Worm (Caenorhabditis elegans) whole organism, L2 larva: ENCODE results near the gene anoh-2.

ENCODE experiments used
- egl-27 ChIP-seq: sonication (generic microtip); optimal IDR thresholded peaks from 3 replicates; lab custom pipeline; 2017; ENCODE audit warnings: missing biosample characterization, missing genetic modification reagents, missing genetic modification characterization
- lin-13 ChIP-seq: fragments of 150-350 bp; optimal IDR thresholded peaks from 2 replicates; lab custom pipeline; 2014; ENCODE audit warnings: missing biosample characterization, missing genetic modification reagents, missing genetic modification characterization
- nhr-12 ChIP-seq: fragments of 150-350 bp; optimal IDR thresholded peaks from 2 replicates; lab custom pipeline; 2014; ENCODE audit warnings: missing biosample characterization, missing genetic modification characterization
- skn-1 ChIP-seq: sonication (generic microtip); optimal IDR thresholded peaks from 2 replicates; lab custom pipeline; 2017; ENCODE audit warnings: missing biosample characterization, missing genetic modification characterization

DNA sequence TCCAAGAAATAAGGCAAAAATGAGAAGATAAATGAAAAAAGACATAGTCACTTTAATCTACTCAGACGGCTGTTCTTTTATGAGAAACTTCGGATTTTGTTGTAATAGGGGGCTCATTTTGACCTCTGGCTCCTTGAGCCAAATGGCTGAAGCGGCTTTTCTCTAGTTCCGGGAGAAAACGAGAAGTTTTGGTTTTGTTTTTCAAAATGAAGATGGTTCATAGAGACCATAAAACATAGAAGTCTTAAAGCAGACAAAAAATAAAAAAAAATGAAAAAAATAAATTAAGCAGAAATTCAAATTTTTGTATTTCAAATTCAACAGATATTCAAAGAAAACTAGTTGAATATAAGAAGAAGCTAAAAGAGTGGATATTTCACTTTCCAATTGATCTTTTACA, 48.2 kb downstream of the anoh-2 start, which contains the start of gene Y57G11C.41:
- TF ChIP-seq lin-13 (GFP tag; lab: Kevin White, UChicago) (no peak), skn-1 (tag; lab: Kevin White, UChicago) (no peak), egl-27 (tag; lab: Kevin White, UChicago) (no peak), nhr-12 (tag; lab: Kevin White, UChicago) (no peak)
